Worm (Caenorhabditis elegans): ENCODE data around the gene F35B3.4.
A peak's percentile ranks its signal among the peaks of the same experiment; 100 is the strongest.

F35B3.4 gene

ce11 chrX:16995886-16996283 is 24.9 kb downstream of the F35B3.4 start (continued):
- TF ChIP-seq ztf-7 (tag; optimal IDR thresholded peaks at IDR 0.05) (no peak), rbr-2 (tag; optimal IDR thresholded peaks at IDR 0.05) (no peak), F37D6.2 (tag; optimal IDR thresholded peaks at IDR 0.05) (no peak), madf-5 (GFP tag; IDR thresholded peaks at IDR 0.05) (no peak), daf-19 (GFP tag; conservative IDR thresholded peaks at IDR 0.05) (no peak), ZK337.2 (GFP tag; IDR thresholded peaks at IDR 0.05) (no peak), spr-3 (GFP tag; optimal IDR thresholded peaks at IDR 0.05) (no peak), nhr-237 (tag; optimal IDR thresholded peaks at IDR 0.05) (no peak), pqm-1 (tag; optimal IDR thresholded peaks at IDR 0.05) (peak; percentile 55), dmd-8 (GFP tag; IDR thresholded peaks at IDR 0.05) (no peak), nhr-6 (tag; optimal IDR thresholded peaks at IDR 0.05) (peak; percentile 49), lin-39 (tag; optimal IDR thresholded peaks at IDR 0.05) (no peak), attf-4 (tag; optimal IDR thresholded peaks at IDR 0.05) (no peak), Y48G9A.11 (GFP tag; IDR thresholded peaks at IDR 0.05) (no peak), nhr-28 (tag; optimal IDR thresholded peaks at IDR 0.05) (peak; percentile 34), egl-27 (tag; optimal IDR thresholded peaks at IDR 0.05) (no peak), ceh-62 (tag; optimal IDR thresholded peaks at IDR 0.05) (no peak), ceh-44 (GFP tag; IDR thresholded peaks at IDR 0.05) (no peak), unc-62 (GFP tag; optimal IDR thresholded peaks at IDR 0.05 in 1 of 2) (no peak), unc-62 (tag; optimal IDR thresholded peaks at IDR 0.05) (no peak), pha-4 (GFP tag; IDR thresholded peaks at IDR 0.05) (no peak), pha-4 (tag; optimal IDR thresholded peaks at IDR 0.05) (no peak), cey-2 (tag; optimal IDR thresholded peaks at IDR 0.05; ENCODE audit: borderline replicate concordance, insufficient read depth) (no peak), D1046.2 (GFP tag; IDR thresholded peaks at IDR 0.05) (no peak), Y105C5A.15 (GFP tag; IDR thresholded peaks at IDR 0.05) (no peak), mdt-29 (GFP tag; IDR thresholded peaks at IDR 0.05) (no peak), zip-2 (tag; optimal IDR thresholded peaks at IDR 0.05) (no peak), fos-1 (tag; optimal IDR thresholded peaks at IDR 0.05) (no peak), madf-9 (GFP tag; conservative IDR thresholded peaks at IDR 0.05) (no peak), mes-2 (tag; optimal IDR thresholded peaks at IDR 0.05; ENCODE audit: poor library complexity, severe bottlenecking) (no peak), nhr-41 (GFP tag; IDR thresholded peaks at IDR 0.05) (no peak), ama-1 (optimal IDR thresholded peaks at IDR 0.05) (no peak), fkh-10 (GFP tag; optimal IDR thresholded peaks at IDR 0.05) (no peak), php-3 (GFP tag; IDR thresholded peaks at IDR 0.05) (peak; percentile 39; the same call in 1 of the 2 replicates), mxl-2 (GFP tag; conservative IDR thresholded peaks at IDR 0.05) (no peak), ceh-20 (GFP tag; IDR thresholded peaks at IDR 0.05) (no peak), T20F7.1 (GFP tag; optimal IDR thresholded peaks at IDR 0.05) (no peak), nhr-77 (tag; optimal IDR thresholded peaks at IDR 0.05) (no peak), mep-1 (tag; optimal IDR thresholded peaks at IDR 0.05) (peak; percentile 7), unc-130 (GFP tag; optimal IDR thresholded peaks at IDR 0.05) (no peak), hlh-11 (tag; optimal IDR thresholded peaks at IDR 0.05) (peak; percentile 58), set-16 (GFP tag; IDR thresholded peaks at IDR 0.05) (no peak), nhr-25 (tag; optimal IDR thresholded peaks at IDR 0.05; ENCODE audit: borderline replicate concordance, insufficient read depth) (no peak), dpl-1 (GFP tag; optimal IDR thresholded peaks at IDR 0.05) (no peak)
